Fruit fly (Drosophila melanogaster) whole organism, embryonic: ENCODE data around the gene Usp30.

Experiments
- CG12391 ChIP-seq: fragments of 200-800 bp; sonication (Bioruptor generic); optimal IDR thresholded peaks from 3 replicates; lab custom pipeline; 2018; ENCODE audit warnings: missing biosample characterization, mild to moderate bottlenecking, missing genetic modification characterization, moderate library complexity
- CG18619 ChIP-seq: fragments of 200-800 bp; sonication (Bioruptor generic); optimal IDR thresholded peaks from 3 replicates; lab custom pipeline; 2017; ENCODE audit warnings: missing biosample characterization, mild to moderate bottlenecking, missing genetic modification characterization

DNA sequence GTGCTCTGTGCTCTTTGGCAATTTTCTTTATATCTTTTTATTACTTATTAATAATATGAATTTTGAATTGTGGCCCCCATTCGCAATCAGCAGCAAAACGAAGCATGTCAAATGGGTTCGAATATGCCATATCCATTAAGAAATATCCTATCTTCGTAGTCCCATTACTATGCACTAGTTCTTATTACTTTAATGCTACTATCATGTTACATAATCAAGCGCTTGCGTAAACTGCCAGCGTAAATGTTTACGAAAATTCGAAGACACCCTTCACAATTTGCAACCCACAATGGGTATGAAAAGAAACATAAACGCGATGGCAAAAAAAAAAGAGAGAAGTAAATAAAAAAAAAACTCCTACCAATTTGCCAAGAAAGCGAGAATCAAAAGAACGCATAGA is 47.1 kb upstream of the Usp30 start:
- TF ChIP-seq CG18619 (GFP tag; lab: Kevin White, UChicago), result no peak
- no peak for TF ChIP-seq CG12391
